Worm (Caenorhabditis elegans) whole organism, early embryonic: ENCODE measurements around the gene mrps-5.

Experiments
- B0310.2 ChIP-seq: sonication (generic microtip); optimal IDR thresholded peaks from 2 replicates; lab custom pipeline; 2016; ENCODE audit warnings: mild to moderate bottlenecking, missing genetic modification characterization, missing compliant biosample characterization
- F13C5.2 ChIP-seq: sonication (generic microtip); optimal IDR thresholded peaks from 2 replicates; lab custom pipeline; 2017; ENCODE audit warnings: mild to moderate bottlenecking, missing genetic modification characterization, inconsistent platforms, missing compliant biosample characterization
- ama-1 ChIP-seq: fragments of 150-350 bp; optimal IDR thresholded peaks from 2 replicates; lab custom pipeline; 2014
- ceh-13 ChIP-seq: fragments of 200-800 bp; sonication (Bioruptor generic); optimal IDR thresholded peaks from 2 replicates; lab custom pipeline; 2018; ENCODE audit warnings: mild to moderate bottlenecking, missing genetic modification characterization, missing compliant biosample characterization
- ceh-36 ChIP-seq: sonication (generic microtip); optimal IDR thresholded peaks from 2 replicates; lab custom pipeline; 2016; ENCODE audit warnings: missing genetic modification characterization, inconsistent platforms, missing compliant biosample characterization
- ets-7 ChIP-seq: sonication (generic microtip); optimal IDR thresholded peaks from 2 replicates; lab custom pipeline; 2016; ENCODE audit warnings: missing genotype, missing genetic modification characterization, missing compliant biosample characterization
- flt-1 ChIP-seq: fragments of 200-800 bp; sonication (Bioruptor generic); IDR thresholded peaks from 2 replicates; pipeline ENCODE4 v1.3.6; 2022; ENCODE audit warnings: missing genetic modification characterization, missing compliant biosample characterization
- hmbx-1 ChIP-seq: sonication (generic microtip); optimal IDR thresholded peaks from 2 replicates; lab custom pipeline; 2016; ENCODE audit warnings: mild to moderate bottlenecking, missing genetic modification characterization, missing compliant biosample characterization
- hmg-4 ChIP-seq: fragments of 200-800 bp; sonication (Bioruptor generic); optimal IDR thresholded peaks from 2 replicates; lab custom pipeline; 2018; ENCODE audit warnings: mild to moderate bottlenecking, missing genetic modification characterization, missing compliant biosample characterization
- hnd-1 ChIP-seq: sonication (generic microtip); optimal IDR thresholded peaks from 2 replicates; lab custom pipeline; 2016; ENCODE audit warnings: missing genetic modification characterization, missing compliant biosample characterization
- scrt-1 ChIP-seq: fragments of 200-800 bp; sonication (Bioruptor generic); IDR thresholded peaks from 2 replicates; pipeline ENCODE4 v1.3.6; 2022; ENCODE audit warnings: missing genetic modification characterization, missing compliant biosample characterization
- sea-1 ChIP-seq: fragments of 200-800 bp; sonication (Bioruptor generic); conservative IDR thresholded peaks from 2 replicates; pipeline ENCODE4 v1.3.6; 2022; ENCODE audit warnings: missing genetic modification characterization, missing compliant biosample characterization
- tra-4 ChIP-seq: sonication (generic microtip); optimal IDR thresholded peaks from 2 replicates; lab custom pipeline; 2017; ENCODE audit warnings: missing genetic modification characterization, missing compliant biosample characterization

ce11 chrV:12537505-12537904 lies 25.8 kb upstream of the mrps-5 start:
- TF ChIP-seq ama-1 (lab: Kevin White, UChicago) = no peak
- TF ChIP-seq F13C5.2 (tag; lab: Kevin White, UChicago) = no peak
- no peak for TF ChIP-seq ceh-13 (GFP tag; lab: Kevin White, UChicago)
- TF ChIP-seq flt-1 (GFP tag; lab: Robert Waterston, UW) = no peak
- TF ChIP-seq hmbx-1 (tag; lab: Kevin White, UChicago) = no peak
- no peak for TF ChIP-seq hmg-4
- no peak for TF ChIP-seq hnd-1 (tag; lab: Kevin White, UChicago)
- no peak for TF ChIP-seq scrt-1 (GFP tag; lab: Robert Waterston, UW)
- no peak for TF ChIP-seq ceh-36 (tag; lab: Kevin White, UChicago)
- no peak for TF ChIP-seq sea-1 (GFP tag; lab: Robert Waterston, UW)
- no peak for TF ChIP-seq B0310.2 (tag; lab: Kevin White, UChicago)
- no peak for TF ChIP-seq tra-4 (tag; lab: Kevin White, UChicago)
- no peak for TF ChIP-seq ets-7 (tag; lab: Kevin White, UChicago)
